Fruit fly (Drosophila melanogaster): ENCODE data around the gene CG4619.

CG4619 gene

dm6 chr2L:9947738-9948519 lies 9.3 kb downstream of the CG4619 start:
- TF ChIP-seq brk (GFP tag; optimal IDR thresholded peaks at IDR 0.05) (no peak), N (GFP tag; optimal IDR thresholded peaks at IDR 0.05) (no peak), fru (GFP tag; optimal IDR thresholded peaks at IDR 0.05) (no peak), CG9705 (GFP tag; optimal IDR thresholded peaks at IDR 0.05) (no peak), Sp1 (GFP tag; optimal IDR thresholded peaks at IDR 0.05) (no peak), usp (GFP tag; optimal IDR thresholded peaks at IDR 0.05) (no peak), psq (GFP tag; optimal IDR thresholded peaks at IDR 0.05) (no peak), CrebA (GFP tag; optimal IDR thresholded peaks at IDR 0.05; ENCODE audit: borderline replicate concordance) (no peak), dl (GFP tag; optimal IDR thresholded peaks at IDR 0.05; ENCODE audit: insufficient read depth in 1 of 2, partially characterized antibody in 2 of 2) (no peak), Abd-B (GFP tag; optimal IDR thresholded peaks at IDR 0.05) (no peak), Mio (GFP tag; optimal IDR thresholded peaks at IDR 0.05) (no peak), ey (GFP tag; optimal IDR thresholded peaks at IDR 0.05) (no peak), Jra (GFP tag; optimal IDR thresholded peaks at IDR 0.05) (no peak), Myc (optimal IDR thresholded peaks at IDR 0.05) (peak; percentile 98), sage (GFP tag; optimal IDR thresholded peaks at IDR 0.05) (no peak), Hr78 (GFP tag; optimal IDR thresholded peaks at IDR 0.05) (no peak), Vsx2 (GFP tag; optimal IDR thresholded peaks at IDR 0.05; ENCODE audit: partially characterized antibody) (no peak), Dif (GFP tag; optimal IDR thresholded peaks at IDR 0.05; ENCODE audit: partially characterized antibody) (no peak), jim (GFP tag; optimal IDR thresholded peaks at IDR 0.05) (no peak), tai (GFP tag; optimal IDR thresholded peaks at IDR 0.05) (no peak), Dfd (GFP tag; optimal IDR thresholded peaks at IDR 0.05) (no peak), CG32264 (GFP tag; optimal IDR thresholded peaks at IDR 0.05) (no peak), woc (GFP tag; optimal IDR thresholded peaks at IDR 0.05) (peak; percentile 40), sv (GFP tag; optimal IDR thresholded peaks at IDR 0.05) (no peak), dsf (GFP tag; optimal IDR thresholded peaks at IDR 0.05; ENCODE audit: borderline replicate concordance) (no peak), h (GFP tag; optimal IDR thresholded peaks at IDR 0.05) (peak; percentile 85), lola (GFP tag; optimal IDR thresholded peaks at IDR 0.05) (no peak), Hr83 (GFP tag; optimal IDR thresholded peaks at IDR 0.05; ENCODE audit: poor library complexity, severe bottlenecking) (peak; percentile 42), Hnf4 (GFP tag; optimal IDR thresholded peaks at IDR 0.05) (peak; percentile 39), br (GFP tag; optimal IDR thresholded peaks at IDR 0.05) (no peak), dmrt93B (GFP tag; optimal IDR thresholded peaks at IDR 0.05) (no peak), pan (optimal IDR thresholded peaks at IDR 0.05) (no peak), rgr (GFP tag; optimal IDR thresholded peaks at IDR 0.05) (no peak), HLH106 (tag; optimal IDR thresholded peaks at IDR 0.05) (no peak), OdsH (GFP tag; optimal IDR thresholded peaks at IDR 0.05) (no peak), Rel (GFP tag; optimal IDR thresholded peaks at IDR 0.05) (peak; percentile 48), Rel (tag; optimal IDR thresholded peaks at IDR 0.05) (peak; percentile 33), GATAd (GFP tag; optimal IDR thresholded peaks at IDR 0.05) (no peak), foxo (GFP tag; optimal IDR thresholded peaks at IDR 0.05) (no peak)

dm6 chr2L:9948520-9948858 lies 9.8 kb downstream of the CG4619 start:
- TF ChIP-seq h (GFP tag; optimal IDR thresholded peaks at IDR 0.05), result peak; percentile 57
- no peak for TF ChIP-seq fru (GFP tag; optimal IDR thresholded peaks at IDR 0.05)

Data from whole organism, wandering third instar larva.